Fruit fly (Drosophila melanogaster) whole organism, embryonic: ENCODE results near the gene atl.

ENCODE experiments used
- Ada2b ChIP-seq: fragments of 200-800 bp; sonication (Bioruptor generic); IDR thresholded peaks from 2 replicates; pipeline ENCODE4 v1.3.6; 2022; ENCODE audit warnings: missing biosample characterization, missing genetic modification characterization
- CG10274 ChIP-seq: fragments of 200-800 bp; sonication (Bioruptor generic); optimal IDR thresholded peaks from 3 replicates; lab custom pipeline; 2017; ENCODE audit warnings: missing biosample characterization, mild to moderate bottlenecking, missing genetic modification characterization
- CG12391 ChIP-seq: fragments of 200-800 bp; sonication (Bioruptor generic); optimal IDR thresholded peaks from 3 replicates; lab custom pipeline; 2018; ENCODE audit warnings: missing biosample characterization, mild to moderate bottlenecking, missing genetic modification characterization, moderate library complexity
- CG15696 ChIP-seq: fragments of 200-800 bp; sonication (Bioruptor generic); optimal IDR thresholded peaks from 2 replicates; lab custom pipeline; 2019; ENCODE audit warnings: missing biosample characterization, mild to moderate bottlenecking, missing genetic modification characterization, moderate library complexity
- CG16779 ChIP-seq: fragments of 200-800 bp; sonication (Bioruptor generic); IDR thresholded peaks from 2 replicates; pipeline ENCODE4 v1.3.6; 2022; ENCODE audit warnings: missing biosample characterization, missing genetic modification characterization
- CG2120 ChIP-seq: fragments of 200-800 bp; sonication (Bioruptor generic); optimal IDR thresholded peaks from 3 replicates; lab custom pipeline; 2016; ENCODE audit warnings: missing biosample characterization, missing genetic modification characterization
- CG2712 ChIP-seq: fragments of 200-800 bp; optimal IDR thresholded peaks from 3 replicates; lab custom pipeline; 2019; ENCODE audit warnings: missing biosample characterization, mild to moderate bottlenecking, missing genetic modification characterization, moderate library complexity
- CG30403 ChIP-seq: fragments of 200-800 bp; sonication (Bioruptor generic); optimal IDR thresholded peaks from 3 replicates; lab custom pipeline; 2016; ENCODE audit warnings: missing biosample characterization, missing genetic modification characterization
- CG3847 ChIP-seq: fragments of 200-800 bp; sonication (Bioruptor generic); IDR thresholded peaks from 2 replicates; pipeline ENCODE4 v1.3.6; 2022; ENCODE audit warnings: missing biosample characterization, missing genetic modification characterization
- CG43689 ChIP-seq: fragments of 200-800 bp; sonication (Bioruptor generic); IDR thresholded peaks from 2 replicates; pipeline ENCODE4 v1.3.6; 2022; ENCODE audit warnings: missing biosample characterization, missing genetic modification characterization
- CG4424 ChIP-seq: fragments of 200-800 bp; sonication (Bioruptor generic); optimal IDR thresholded peaks from 3 replicates; lab custom pipeline; 2016; ENCODE audit warnings: missing biosample characterization, missing genetic modification characterization
- CG7372 ChIP-seq: fragments of 200-800 bp; sonication (Bioruptor generic); IDR thresholded peaks from 2 replicates; pipeline ENCODE4 v1.3.6; 2022; ENCODE audit warnings: missing biosample characterization, missing genetic modification characterization
- CG7786 ChIP-seq: fragments of 200-800 bp; sonication (Bioruptor generic); optimal IDR thresholded peaks from 2 replicates; lab custom pipeline; 2016; ENCODE audit warnings: missing biosample characterization, missing genetic modification characterization
- CG7963 ChIP-seq: fragments of 200-800 bp; sonication (Bioruptor generic); IDR thresholded peaks from 3 replicates; pipeline ENCODE4 v1.3.6; 2022; ENCODE audit warnings: missing biosample characterization, missing genetic modification characterization; ENCODE audit not compliant: partially characterized antibody
- CG8290 ChIP-seq, 3 experiments: fragments of 200-800 bp; sonication (Bioruptor generic); optimal IDR thresholded peaks; 2 replicates each; lab custom pipeline; 2016 to 2019; ENCODE audit warnings: missing biosample characterization in 3 of 3, missing genetic modification characterization in 3 of 3, mild to moderate bottlenecking in 2 of 3, moderate library complexity in 1 of 3
- CG8388 ChIP-seq: fragments of 200-800 bp; sonication (Bioruptor generic); optimal IDR thresholded peaks from 2 replicates; lab custom pipeline; 2019; ENCODE audit warnings: missing biosample characterization, mild to moderate bottlenecking, missing genetic modification characterization, moderate library complexity
- CG9437 ChIP-seq: fragments of 200-800 bp; sonication (Bioruptor generic); optimal IDR thresholded peaks from 2 replicates; lab custom pipeline; 2018; ENCODE audit warnings: missing biosample characterization, mild to moderate bottlenecking, missing genetic modification characterization
- D ChIP-seq, 2 experiments: fragments of 200-800 bp in 1 of 2; fragments of >200 bp in 1 of 2; sonication (Bioruptor generic) in 1 of 2; optimal IDR thresholded peaks; 2 replicates in 1 of 2; 3 replicates in 1 of 2; lab custom pipeline; 2017; ENCODE audit warnings: mild to moderate bottlenecking in 1 of 2, missing biosample characterization in 1 of 2, missing genetic modification characterization in 1 of 2, missing genetic modification reagents in 1 of 2
- Deaf1 ChIP-seq: fragments of 200-800 bp; optimal IDR thresholded peaks from 3 replicates; lab custom pipeline; 2019; ENCODE audit warnings: missing biosample characterization, mild to moderate bottlenecking, missing genetic modification characterization, moderate library complexity
- Med ChIP-seq: fragments of 200-800 bp; sonication (Bioruptor generic); peaks from one replicate; lab custom pipeline; 2016; ENCODE audit warnings: missing biosample characterization, missing genetic modification characterization, mild to moderate bottlenecking, inconsistent platforms, moderate library complexity
- NfI ChIP-seq: fragments of 200-800 bp; sonication (Bioruptor generic); optimal IDR thresholded peaks from 3 replicates; lab custom pipeline; 2018; ENCODE audit warnings: missing biosample characterization, mild to moderate bottlenecking, missing genetic modification characterization, moderate library complexity
- Oaz ChIP-seq: fragments of 200-800 bp; sonication (Bioruptor generic); IDR thresholded peaks from 2 replicates; pipeline ENCODE4 v1.3.6; 2022; ENCODE audit warnings: missing biosample characterization, missing genetic modification characterization
- Rfx ChIP-seq: fragments of 200-800 bp; sonication (Bioruptor generic); IDR thresholded peaks from 2 replicates; pipeline ENCODE4 v1.3.6; 2022; ENCODE audit warnings: missing biosample characterization, missing genetic modification characterization
- Six4 ChIP-seq: fragments of 200-800 bp; sonication (Bioruptor generic); optimal IDR thresholded peaks from 2 replicates; lab custom pipeline; 2016; ENCODE audit warnings: missing biosample characterization, missing genetic modification characterization
- Xrp1 ChIP-seq: fragments of 200-800 bp; sonication (Bioruptor generic); IDR thresholded peaks from 2 replicates; pipeline ENCODE4 v1.3.6; 2022; ENCODE audit warnings: missing biosample characterization, missing genetic modification characterization
- az2 ChIP-seq: fragments of 200-800 bp; sonication (Bioruptor generic); optimal IDR thresholded peaks from 3 replicates; lab custom pipeline; 2016; ENCODE audit warnings: missing biosample characterization, missing genetic modification characterization
- bbx ChIP-seq: fragments of 200-800 bp; sonication (Bioruptor generic); IDR thresholded peaks from 2 replicates; pipeline ENCODE4 v1.3.6; 2022; ENCODE audit warnings: missing biosample characterization, missing genetic modification characterization; ENCODE audit not compliant: partially characterized antibody
- bcd ChIP-seq: fragments of 200-800 bp; sonication (Bioruptor generic); optimal IDR thresholded peaks from 2 replicates; lab custom pipeline; 2017; ENCODE audit warnings: missing biosample characterization, mild to moderate bottlenecking, missing genetic modification characterization
- cato ChIP-seq: fragments of 200-800 bp; sonication (Bioruptor generic); optimal IDR thresholded peaks from 2 replicates; lab custom pipeline; 2016; ENCODE audit warnings: missing biosample characterization, missing genetic modification characterization, borderline replicate concordance
- dm ChIP-seq: fragments of 200-800 bp; sonication (Bioruptor generic); optimal IDR thresholded peaks from 3 replicates; lab custom pipeline; 2016; ENCODE audit warnings: missing biosample characterization, missing genetic modification characterization
- dpn ChIP-seq, 2 experiments: fragments of 200-800 bp; sonication (Bioruptor generic); optimal IDR thresholded peaks; 3 replicates each; lab custom pipeline; 2016; ENCODE audit warnings: missing biosample characterization in 2 of 2, missing genetic modification characterization in 2 of 2
- fd3F ChIP-seq: fragments of 200-800 bp; sonication (Bioruptor generic); optimal IDR thresholded peaks from 2 replicates; lab custom pipeline; 2018; ENCODE audit warnings: missing biosample characterization, mild to moderate bottlenecking, missing genetic modification characterization, moderate library complexity
- gsb ChIP-seq: fragments of 200-800 bp; sonication (Bioruptor generic); IDR thresholded peaks from 2 replicates; pipeline ENCODE4 v1.3.6; 2022; ENCODE audit warnings: missing biosample characterization, missing genetic modification characterization
- hkb ChIP-seq, 2 experiments: fragments of 200-800 bp in 1 of 2; fragments of >200 bp in 1 of 2; sonication (Bioruptor generic) in 1 of 2; IDR thresholded peaks in 1 of 2; optimal IDR thresholded peaks in 1 of 2; 2 replicates each; pipeline versions ENCODE4 v1.3.6 to Lab custom; 2017 to 2022; ENCODE audit warnings: missing biosample characterization in 1 of 2, missing genetic modification characterization in 1 of 2
- ind ChIP-seq: fragments of 200-800 bp; sonication (Bioruptor generic); optimal IDR thresholded peaks from 3 replicates; lab custom pipeline; 2016; ENCODE audit warnings: missing biosample characterization, missing genetic modification characterization
- jing ChIP-seq: fragments of 200-800 bp; sonication (Bioruptor generic); optimal IDR thresholded peaks from 2 replicates; lab custom pipeline; 2018; ENCODE audit warnings: missing biosample characterization, mild to moderate bottlenecking, missing genetic modification characterization
- lilli ChIP-seq: fragments of 200-800 bp; sonication (Bioruptor generic); optimal IDR thresholded peaks from 3 replicates; lab custom pipeline; 2016; ENCODE audit warnings: missing biosample characterization, missing genetic modification characterization
- lmd ChIP-seq: fragments of 200-800 bp; sonication (Bioruptor generic); IDR thresholded peaks from 2 replicates; pipeline ENCODE4 v1.3.6; 2022; ENCODE audit warnings: missing biosample characterization, missing genetic modification characterization
- maf-S ChIP-seq: fragments of 200-800 bp; sonication (Bioruptor generic); optimal IDR thresholded peaks from 2 replicates; lab custom pipeline; 2016; ENCODE audit warnings: missing biosample characterization, missing genetic modification characterization
- nmo ChIP-seq: fragments of 200-800 bp; sonication (Bioruptor generic); optimal IDR thresholded peaks from 2 replicates; lab custom pipeline; 2018; ENCODE audit warnings: missing biosample characterization, mild to moderate bottlenecking, missing genetic modification characterization, moderate library complexity
- phol ChIP-seq: fragments of 200-800 bp; sonication (Bioruptor generic); optimal IDR thresholded peaks from 3 replicates; lab custom pipeline; 2018; ENCODE audit warnings: missing biosample characterization, mild to moderate bottlenecking, missing genetic modification characterization, moderate library complexity
- row ChIP-seq: fragments of 200-800 bp; sonication (Bioruptor generic); IDR thresholded peaks from 3 replicates; pipeline ENCODE4 v1.3.6; 2022; ENCODE audit warnings: missing biosample characterization, missing genetic modification characterization
- sd ChIP-seq: fragments of 200-800 bp; sonication (Bioruptor generic); optimal IDR thresholded peaks from 3 replicates; lab custom pipeline; 2018; ENCODE audit warnings: missing biosample characterization, mild to moderate bottlenecking, missing genetic modification characterization, moderate library complexity
- sens ChIP-seq: fragments of 200-800 bp; sonication (Bioruptor generic); peaks from one replicate; lab custom pipeline; 2016; ENCODE audit warnings: missing biosample characterization, missing genetic modification characterization
- seq ChIP-seq: fragments of 200-800 bp; sonication (Bioruptor generic); IDR thresholded peaks from 2 replicates; pipeline ENCODE4 v1.3.6; 2022; ENCODE audit warnings: missing biosample characterization, missing genetic modification characterization
- shn ChIP-seq: fragments of 200-800 bp; sonication (Bioruptor generic); optimal IDR thresholded peaks from 3 replicates; lab custom pipeline; 2016; ENCODE audit warnings: missing biosample characterization, missing genetic modification characterization
- tap ChIP-seq: fragments of 200-800 bp; optimal IDR thresholded peaks from 3 replicates; lab custom pipeline; 2019; ENCODE audit warnings: missing biosample characterization, mild to moderate bottlenecking, missing genetic modification characterization, moderate library complexity
- ttk ChIP-seq: fragments of 200-800 bp; sonication (Bioruptor generic); IDR thresholded peaks from 2 replicates; pipeline ENCODE4 v2.1.2; 2022; ENCODE audit warnings: missing biosample characterization, missing genetic modification characterization
- yki ChIP-seq: fragments of >200 bp; optimal IDR thresholded peaks from 3 replicates; lab custom pipeline; 2018

atl gene

DNA sequence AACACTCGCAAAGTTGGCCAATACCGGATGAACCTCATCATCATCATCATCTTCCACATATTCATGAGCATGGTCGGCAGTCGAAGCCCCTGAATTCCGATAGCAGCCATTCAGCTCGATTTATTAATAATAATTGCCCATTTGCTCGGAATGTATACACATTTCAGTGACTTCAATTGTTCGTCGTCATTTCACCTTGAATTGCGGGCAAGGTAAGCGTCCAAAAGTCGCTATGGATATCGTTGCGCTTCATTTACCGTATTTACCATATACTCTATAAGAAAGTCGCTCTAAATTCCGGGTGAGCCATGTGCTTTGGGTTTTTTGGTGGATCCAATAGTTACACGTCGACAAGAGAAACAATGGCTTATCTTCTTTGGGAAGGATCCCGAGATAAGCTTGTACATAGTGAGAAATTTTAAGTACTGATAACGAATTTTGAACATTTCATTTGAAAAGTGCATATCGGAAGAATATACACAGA lies 574 bp downstream of the atl start (continued):
- TF ChIP-seq Rfx (GFP tag; lab: Robert Waterston, UW): peak; percentile 17; the same call in 1 of the 2 replicates
- TF ChIP-seq CG4424 (GFP tag; lab: Kevin White, UChicago): peak; percentile 37
- TF ChIP-seq CG7786 (GFP tag; lab: Kevin White, UChicago): peak; percentile 38
- TF ChIP-seq yki (lab: Kevin White, UChicago): no peak
- TF ChIP-seq dpn (GFP tag; optimal IDR thresholded peaks at IDR 0.05; lab: Kevin White, UChicago): peak in 1 of 2 experiments; percentile 39
- no peak for TF ChIP-seq CG8290 (GFP tag; optimal IDR thresholded peaks at IDR 0.05; lab: Kevin White, UChicago)
- TF ChIP-seq CG8290 (tag; optimal IDR thresholded peaks at IDR 0.05; lab: Kevin White, UChicago): peak in 1 of 2 experiments; percentile 14
- no peak for TF ChIP-seq CG7963 (GFP tag; lab: Robert Waterston, UW)
- peak; percentile 40 for TF ChIP-seq ind (GFP tag; lab: Kevin White, UChicago)
- peak; percentile 53 for TF ChIP-seq maf-S (GFP tag; lab: Kevin White, UChicago)
- peak; percentile 19 for TF ChIP-seq shn (GFP tag; lab: Kevin White, UChicago)
- TF ChIP-seq bbx: no peak
- TF ChIP-seq tap: no peak
- peak; percentile 45 for TF ChIP-seq CG12391 (tag; lab: Kevin White, UChicago)
- peak; percentile 44; the same call in 1 of the 2 replicates for TF ChIP-seq Oaz (GFP tag; lab: Robert Waterston, UW)
- TF ChIP-seq CG10274 (GFP tag; lab: Kevin White, UChicago): peak; percentile 88
- peak; percentile 40 for TF ChIP-seq CG8388 (GFP tag; lab: Kevin White, UChicago)
- TF ChIP-seq az2 (GFP tag; lab: Kevin White, UChicago): peak; percentile 7
- TF ChIP-seq nmo: peak; percentile 25
- no peak for TF ChIP-seq D (optimal IDR thresholded peaks at IDR 0.05; lab: Kevin White, UChicago)
- no peak for TF ChIP-seq D (GFP tag; optimal IDR thresholded peaks at IDR 0.05; lab: Kevin White, UChicago)
- TF ChIP-seq phol (tag; lab: Kevin White, UChicago): peak; percentile 29
- no peak for TF ChIP-seq hkb (optimal IDR thresholded peaks at IDR 0.05; lab: Kevin White, UChicago)
- peak; percentile 33; the same call in 1 of the 2 replicates for TF ChIP-seq hkb (GFP tag; IDR thresholded peaks at IDR 0.05; lab: Robert Waterston, UW)
- TF ChIP-seq Ada2b (GFP tag; lab: Robert Waterston, UW): peak; percentile 38; the same call in 1 of the 2 replicates
- peak; percentile 18 for TF ChIP-seq bcd (GFP tag; lab: Kevin White, UChicago)
- no peak for TF ChIP-seq Deaf1
- peak; percentile 30; the same call in 1 of the 2 replicates for TF ChIP-seq CG43689
- peak; percentile 87 for TF ChIP-seq sd (tag; lab: Kevin White, UChicago)
- no peak for TF ChIP-seq cato (GFP tag; lab: Kevin White, UChicago)
- peak; percentile 45 for TF ChIP-seq CG9437 (GFP tag; lab: Kevin White, UChicago)
- TF ChIP-seq fd3F (GFP tag; lab: Kevin White, UChicago): peak; percentile 37
- no peak for TF ChIP-seq ttk (GFP tag; lab: Robert Waterston, UW)
- TF ChIP-seq CG3847 (GFP tag; lab: Robert Waterston, UW): peak; percentile 26; the same call in 1 of the 2 replicates
- peak; percentile 43; the same call in 1 of the 2 replicates for TF ChIP-seq Xrp1 (GFP tag; lab: Robert Waterston, UW)
- 0 out of 2 replicates have a peak, but pooled peaks have one; percentile 49 for TF ChIP-seq gsb
- TF ChIP-seq CG2712: peak; percentile 21
- TF ChIP-seq row (GFP tag; lab: Robert Waterston, UW): peak; percentile 64
- peak; percentile 18 for TF ChIP-seq lilli
- TF ChIP-seq CG2120 (GFP tag; lab: Kevin White, UChicago): peak; percentile 39
- peak; percentile 82 for TF ChIP-seq sens (GFP tag; lab: Kevin White, UChicago)
- peak; percentile 52; the same call in 1 of the 2 replicates for TF ChIP-seq seq (GFP tag; lab: Robert Waterston, UW)
- TF ChIP-seq dm: peak; percentile 29
- TF ChIP-seq NfI (GFP tag; lab: Kevin White, UChicago): peak; percentile 32
- peak; percentile 82 for TF ChIP-seq Med
- TF ChIP-seq CG7372 (GFP tag; lab: Robert Waterston, UW): no peak
- no peak for TF ChIP-seq jing (GFP tag; lab: Kevin White, UChicago)
- TF ChIP-seq Six4: peak; percentile 6
- TF ChIP-seq CG15696 (tag; lab: Kevin White, UChicago): peak; percentile 2
- TF ChIP-seq CG16779 (GFP tag; lab: Robert Waterston, UW): no peak
- TF ChIP-seq lmd (GFP tag; lab: Robert Waterston, UW): peak; percentile 28; the same call in 1 of the 2 replicates
- peak; percentile 34 for TF ChIP-seq CG30403 (GFP tag; lab: Kevin White, UChicago)
